Fruit fly (Drosophila melanogaster) whole organism, embryonic: ENCODE results near the gene CG31268.

Experiments used
- Bgb ChIP-seq: fragments of 200-800 bp; sonication (Bioruptor generic); IDR thresholded peaks from 2 replicates; pipeline ENCODE4 v1.3.6; 2022; ENCODE audit warnings: missing biosample characterization, missing genetic modification characterization; ENCODE audit not compliant: partially characterized antibody
- BtbVII ChIP-seq: fragments of 200-800 bp; sonication (Bioruptor generic); optimal IDR thresholded peaks from 3 replicates; lab custom pipeline; 2017; ENCODE audit warnings: missing biosample characterization, mild to moderate bottlenecking, missing genetic modification characterization
- CG10959 ChIP-seq: fragments of 200-800 bp; sonication (Bioruptor generic); IDR thresholded peaks from 2 replicates; pipeline ENCODE4 v1.3.6; 2022; ENCODE audit warnings: missing biosample characterization, missing genetic modification characterization
- CG11398 ChIP-seq: fragments of 200-800 bp; sonication (Bioruptor generic); optimal IDR thresholded peaks from 2 replicates; lab custom pipeline; 2016; ENCODE audit warnings: missing biosample characterization, missing genetic modification characterization
- CG11723 ChIP-seq: fragments of 200-800 bp; sonication (Bioruptor generic); optimal IDR thresholded peaks from 2 replicates; lab custom pipeline; 2017; ENCODE audit warnings: missing biosample characterization, mild to moderate bottlenecking, missing genetic modification characterization
- CG12155 ChIP-seq: fragments of 200-800 bp; sonication (Bioruptor generic); optimal IDR thresholded peaks from 3 replicates; lab custom pipeline; 2016; ENCODE audit warnings: missing biosample characterization, missing genetic modification characterization
- CG12659 ChIP-seq: fragments of 200-800 bp; sonication (Bioruptor generic); optimal IDR thresholded peaks from 3 replicates; lab custom pipeline; 2017; ENCODE audit warnings: mild to moderate bottlenecking, missing biosample characterization, missing genetic modification reagents, missing genetic modification characterization
- CG12769 ChIP-seq: fragments of 200-800 bp; sonication (Bioruptor generic); optimal IDR thresholded peaks from 2 replicates; lab custom pipeline; 2019; ENCODE audit warnings: missing biosample characterization, mild to moderate bottlenecking, missing genetic modification characterization, moderate library complexity
- CG13287 ChIP-seq: fragments of 200-800 bp; sonication (Bioruptor generic); IDR thresholded peaks from 2 replicates; pipeline ENCODE4 v1.3.6; 2022; ENCODE audit warnings: missing biosample characterization, missing genetic modification characterization; ENCODE audit not compliant: partially characterized antibody
- CG14014 ChIP-seq: fragments of 200-800 bp; sonication (Bioruptor generic); IDR thresholded peaks from 2 replicates; pipeline ENCODE4 v1.3.6; 2022; ENCODE audit warnings: missing biosample characterization, missing genetic modification characterization
- CG14860 ChIP-seq: fragments of 200-800 bp; sonication (Bioruptor generic); IDR thresholded peaks from 3 replicates; pipeline ENCODE4 v1.3.6; 2022; ENCODE audit warnings: missing biosample characterization, missing genetic modification characterization; ENCODE audit not compliant: partially characterized antibody
- CG1529 ChIP-seq: fragments of 200-800 bp; sonication (Bioruptor generic); optimal IDR thresholded peaks from 3 replicates; lab custom pipeline; 2018; ENCODE audit warnings: missing biosample characterization, missing genetic modification characterization
- CG15601 ChIP-seq: fragments of 200-800 bp; sonication (Bioruptor generic); optimal IDR thresholded peaks from 3 replicates; lab custom pipeline; 2019; ENCODE audit warnings: missing biosample characterization, mild to moderate bottlenecking, missing genetic modification characterization, moderate library complexity
- CG1603 ChIP-seq: fragments of 200-800 bp; sonication (Bioruptor generic); optimal IDR thresholded peaks from 2 replicates; lab custom pipeline; 2019; ENCODE audit warnings: missing biosample characterization, mild to moderate bottlenecking, missing genetic modification characterization, moderate library complexity
- CG17568 ChIP-seq: fragments of 200-800 bp; sonication (Bioruptor generic); optimal IDR thresholded peaks from 2 replicates; lab custom pipeline; 2018; ENCODE audit warnings: missing biosample characterization, mild to moderate bottlenecking, missing genetic modification characterization, moderate library complexity
- CG30020 ChIP-seq: fragments of 200-800 bp; optimal IDR thresholded peaks from 2 replicates; lab custom pipeline; 2019; ENCODE audit warnings: missing biosample characterization, mild to moderate bottlenecking, missing genetic modification characterization, moderate library complexity
- CG32532 ChIP-seq: fragments of 200-800 bp; sonication (Bioruptor generic); IDR thresholded peaks from 2 replicates; pipeline ENCODE4 v1.3.6; 2022; ENCODE audit warnings: missing biosample characterization, missing genetic modification characterization
- CG3995 ChIP-seq: fragments of 200-800 bp; sonication (Bioruptor generic); optimal IDR thresholded peaks from 3 replicates; lab custom pipeline; 2016; ENCODE audit warnings: missing biosample characterization, missing genetic modification characterization
- CG7556 ChIP-seq: fragments of 200-800 bp; sonication (Bioruptor generic); optimal IDR thresholded peaks from 2 replicates; lab custom pipeline; 2017; ENCODE audit warnings: missing biosample characterization, mild to moderate bottlenecking, missing genetic modification characterization
- CG7963 ChIP-seq: fragments of 200-800 bp; sonication (Bioruptor generic); IDR thresholded peaks from 3 replicates; pipeline ENCODE4 v1.3.6; 2022; ENCODE audit warnings: missing biosample characterization, missing genetic modification characterization; ENCODE audit not compliant: partially characterized antibody
- CG9609 ChIP-seq: fragments of 200-800 bp; sonication (Bioruptor generic); optimal IDR thresholded peaks from 3 replicates; lab custom pipeline; 2016; ENCODE audit warnings: missing biosample characterization, missing genetic modification characterization
- CG9932 ChIP-seq: fragments of 200-800 bp; sonication (Bioruptor generic); IDR thresholded peaks from 2 replicates; pipeline ENCODE4 v1.3.6; 2022; ENCODE audit warnings: missing biosample characterization, missing genetic modification characterization
- Chrac-16 ChIP-seq: fragments of 200-800 bp; sonication (Bioruptor generic); optimal IDR thresholded peaks from 3 replicates; lab custom pipeline; 2016; ENCODE audit warnings: missing biosample characterization, missing genetic modification characterization
- Deaf1 ChIP-seq: fragments of 200-800 bp; optimal IDR thresholded peaks from 3 replicates; lab custom pipeline; 2019; ENCODE audit warnings: missing biosample characterization, mild to moderate bottlenecking, missing genetic modification characterization, moderate library complexity
- HLH4C ChIP-seq: fragments of 200-800 bp; sonication (Bioruptor generic); IDR thresholded peaks from 3 replicates; pipeline ENCODE4 v1.3.6; 2022; ENCODE audit warnings: missing biosample characterization, missing genetic modification characterization; ENCODE audit not compliant: partially characterized antibody
- Hand ChIP-seq: fragments of 200-800 bp; sonication (Bioruptor generic); optimal IDR thresholded peaks from 2 replicates; lab custom pipeline; 2017; ENCODE audit warnings: mild to moderate bottlenecking, missing biosample characterization, missing genetic modification reagents, missing genetic modification characterization
- HmgD ChIP-seq: fragments of 200-800 bp; sonication (Bioruptor generic); optimal IDR thresholded peaks from 3 replicates; lab custom pipeline; 2016; ENCODE audit warnings: missing biosample characterization, missing genetic modification characterization
- Hmr ChIP-seq: fragments of 200-800 bp; sonication (Bioruptor generic); optimal IDR thresholded peaks from 3 replicates; lab custom pipeline; 2017; ENCODE audit warnings: mild to moderate bottlenecking, missing biosample characterization, missing genetic modification reagents, missing genetic modification characterization
- Hr78 ChIP-seq, 2 experiments: fragments of 200-800 bp in 1 of 2; fragments of >200 bp in 1 of 2; sonication (Bioruptor generic) in 1 of 2; optimal IDR thresholded peaks; 2 replicates each; lab custom pipeline; 2017 to 2019; ENCODE audit warnings: missing biosample characterization in 2 of 2, missing genetic modification characterization in 2 of 2, mild to moderate bottlenecking in 1 of 2, moderate library complexity in 1 of 2
- NC2β ChIP-seq: fragments of 200-800 bp; sonication (Bioruptor generic); optimal IDR thresholded peaks from 2 replicates; lab custom pipeline; 2016; ENCODE audit warnings: missing biosample characterization, missing genetic modification characterization
- NfI ChIP-seq: fragments of 200-800 bp; sonication (Bioruptor generic); optimal IDR thresholded peaks from 3 replicates; lab custom pipeline; 2018; ENCODE audit warnings: missing biosample characterization, mild to moderate bottlenecking, missing genetic modification characterization, moderate library complexity
- Rx ChIP-seq: fragments of 200-800 bp; sonication (Bioruptor generic); IDR thresholded peaks from 2 replicates; pipeline ENCODE4 v1.3.6; 2022; ENCODE audit warnings: missing biosample characterization, missing genetic modification characterization
- Scr ChIP-seq: fragments of 200-800 bp; sonication (Bioruptor generic); IDR thresholded peaks from 2 replicates; pipeline ENCODE4 v1.3.6; 2022; ENCODE audit warnings: missing biosample characterization, missing genetic modification characterization; ENCODE audit not compliant: partially characterized antibody
- Sry-δ ChIP-seq: fragments of 200-800 bp; sonication (Bioruptor generic); optimal IDR thresholded peaks from 2 replicates; lab custom pipeline; 2016; ENCODE audit warnings: missing biosample characterization, missing genetic modification characterization
- chm ChIP-seq: fragments of 200-800 bp; sonication (Bioruptor generic); IDR thresholded peaks from 2 replicates; pipeline ENCODE4 v1.3.6; 2022; ENCODE audit warnings: missing biosample characterization, missing genetic modification characterization
- croc ChIP-seq: fragments of 200-800 bp; sonication (Bioruptor generic); conservative IDR thresholded peaks from 3 replicates; pipeline ENCODE4 v1.3.6; 2022; ENCODE audit warnings: missing biosample characterization, missing genetic modification characterization
- dimm ChIP-seq: fragments of 200-800 bp; sonication (Bioruptor generic); IDR thresholded peaks from 2 replicates; pipeline ENCODE4 v1.3.6; 2022; ENCODE audit warnings: missing biosample characterization, missing genetic modification characterization
- dm ChIP-seq: fragments of 200-800 bp; sonication (Bioruptor generic); optimal IDR thresholded peaks from 3 replicates; lab custom pipeline; 2016; ENCODE audit warnings: missing biosample characterization, missing genetic modification characterization
- emc ChIP-seq: fragments of 200-800 bp; sonication (Bioruptor generic); optimal IDR thresholded peaks from 2 replicates; lab custom pipeline; 2016; ENCODE audit warnings: missing biosample characterization, missing genetic modification characterization
- ftz-f1 ChIP-seq: fragments of 200-800 bp; sonication (Bioruptor generic); optimal IDR thresholded peaks from 2 replicates; lab custom pipeline; 2016; ENCODE audit warnings: missing biosample characterization, missing genetic modification characterization
- grau ChIP-seq: fragments of 200-800 bp; optimal IDR thresholded peaks from 3 replicates; lab custom pipeline; 2019; ENCODE audit warnings: missing biosample characterization, mild to moderate bottlenecking, missing genetic modification characterization, moderate library complexity
- luna ChIP-seq: fragments of 200-800 bp; sonication (Bioruptor generic); optimal IDR thresholded peaks from 2 replicates; lab custom pipeline; 2016; ENCODE audit warnings: missing biosample characterization, missing genetic modification characterization
- peb ChIP-seq: fragments of 200-800 bp; sonication (Bioruptor generic); IDR thresholded peaks from 2 replicates; pipeline ENCODE4 v1.3.6; 2022; ENCODE audit warnings: missing biosample characterization, missing genetic modification characterization
- repo ChIP-seq: fragments of 200-800 bp; sonication (Bioruptor generic); optimal IDR thresholded peaks from 2 replicates; lab custom pipeline; 2016; ENCODE audit warnings: missing biosample characterization, missing genetic modification characterization
- ro ChIP-seq: fragments of 200-800 bp; sonication (Bioruptor generic); IDR thresholded peaks from 2 replicates; pipeline ENCODE4 v1.3.6; 2022; ENCODE audit warnings: missing biosample characterization, missing genetic modification characterization
- ssp ChIP-seq: fragments of 200-800 bp; sonication (Bioruptor generic); IDR thresholded peaks from 2 replicates; pipeline ENCODE4 v1.3.6; 2022; ENCODE audit warnings: missing biosample characterization, missing genetic modification characterization
- tna ChIP-seq: fragments of 200-800 bp; sonication (Bioruptor generic); IDR thresholded peaks from 2 replicates; pipeline ENCODE4 v1.3.6; 2022; ENCODE audit warnings: missing biosample characterization, missing genetic modification characterization; ENCODE audit not compliant: partially characterized antibody
- tx ChIP-seq: fragments of 200-800 bp; sonication (Bioruptor generic); optimal IDR thresholded peaks from 2 replicates; lab custom pipeline; 2016; ENCODE audit warnings: missing biosample characterization, missing genetic modification characterization

CG31268 gene

dm6 chr3R:17002218-17003110, 29.1 kb upstream of the CG31268 start, which contains the start of the genes Sf3a1 and Irc (continued):
- TF ChIP-seq peb (GFP tag; lab: Robert Waterston, UW) (no peak), croc (GFP tag; lab: Robert Waterston, UW) (no peak), CG14014 (GFP tag; lab: Robert Waterston, UW) (no peak), Deaf1 (tag; lab: Kevin White, UChicago) (peak; percentile 41), chm (GFP tag; lab: Robert Waterston, UW) (peak; percentile 5; the same call in 1 of the 2 replicates), CG11398 (GFP tag; lab: Kevin White, UChicago) (peak; percentile 13), luna (GFP tag; lab: Kevin White, UChicago) (no peak), Hmr (GFP tag; lab: Kevin White, UChicago) (peak; percentile 9), NC2β (GFP tag; lab: Kevin White, UChicago) (peak; percentile 55), CG11723 (GFP tag; lab: Kevin White, UChicago) (no peak), Hand (no peak), CG17568 (GFP tag; lab: Kevin White, UChicago) (peak; percentile 100), ftz-f1 (GFP tag; lab: Kevin White, UChicago) (peak; percentile 2), dimm (no peak), CG12769 (tag; lab: Kevin White, UChicago) (peak; percentile 65), CG13287 (GFP tag; lab: Robert Waterston, UW) (peak; percentile 98), tna (peak; percentile 94), ssp (GFP tag; lab: Robert Waterston, UW) (peak; percentile 25; the same call in 1 of the 2 replicates), CG14860 (peak; percentile 86), CG1529 (GFP tag; lab: Kevin White, UChicago) (no peak), tx (peak; percentile 18), repo (GFP tag; lab: Kevin White, UChicago) (peak; percentile 20), HLH4C (GFP tag; lab: Robert Waterston, UW) (peak; percentile 92), Chrac-16 (GFP tag; lab: Kevin White, UChicago) (peak; percentile 13), BtbVII (GFP tag; lab: Kevin White, UChicago) (peak; percentile 0), CG12155 (GFP tag; lab: Kevin White, UChicago) (peak; percentile 19), HmgD (peak; percentile 87), Rx (GFP tag; lab: Robert Waterston, UW) (no peak), NfI (GFP tag; lab: Kevin White, UChicago) (peak; percentile 23), CG32532 (GFP tag; lab: Robert Waterston, UW) (peak; percentile 46), CG10959 (GFP tag; lab: Robert Waterston, UW) (no peak), Scr (GFP tag; lab: Robert Waterston, UW) (peak; percentile 94), CG9609 (GFP tag; lab: Kevin White, UChicago) (peak; percentile 2), Sry-δ (peak; percentile 100), CG3995 (GFP tag; lab: Kevin White, UChicago) (peak; percentile 86), CG30020 (tag; lab: Kevin White, UChicago) (peak; percentile 18), CG7556 (GFP tag; lab: Kevin White, UChicago) (no peak), Hr78 (GFP tag; optimal IDR thresholded peaks at IDR 0.05; lab: Kevin White, UChicago) (peak in 1 of 2 experiments; percentile 20), Bgb (GFP tag; lab: Robert Waterston, UW) (peak; percentile 98), dm (GFP tag; lab: Kevin White, UChicago) (peak; percentile 44), CG12659 (GFP tag; lab: Kevin White, UChicago) (peak; percentile 59), grau (tag; lab: Kevin White, UChicago) (peak; percentile 30), ro (GFP tag; lab: Robert Waterston, UW) (no peak), CG1603 (tag; lab: Kevin White, UChicago) (peak; percentile 81), emc (GFP tag; lab: Kevin White, UChicago) (no peak), CG15601 (tag; lab: Kevin White, UChicago) (peak; percentile 2), CG9932 (GFP tag; lab: Robert Waterston, UW) (peak; percentile 75), CG7963 (GFP tag; lab: Robert Waterston, UW) (peak; percentile 90)
